Fruit fly (Drosophila melanogaster) whole organism, prepupa: Measurements from ENCODE around the gene Syt12.

ENCODE experiments used
- Blimp-1 ChIP-seq: fragments of 200-800 bp; sonication (Bioruptor generic); optimal IDR thresholded peaks from 3 replicates; lab custom pipeline; 2017; ENCODE audit warnings: missing biosample characterization, missing genetic modification characterization, mild to moderate bottlenecking, moderate library complexity, missing genetic modification reagents
- CG10631 ChIP-seq: fragments of 200-800 bp; sonication (Bioruptor generic); optimal IDR thresholded peaks from 2 replicates; lab custom pipeline; 2016; ENCODE audit warnings: missing biosample characterization, missing genetic modification characterization
- CG10669 ChIP-seq: fragments of 200-800 bp; sonication (Bioruptor generic); optimal IDR thresholded peaks from 3 replicates; lab custom pipeline; 2018; ENCODE audit warnings: missing biosample characterization, mild to moderate bottlenecking, missing genetic modification characterization, moderate library complexity
- CG11294 ChIP-seq: fragments of 200-800 bp; sonication (Bioruptor generic); IDR thresholded peaks from 2 replicates; pipeline ENCODE4 v1.3.6; 2022; ENCODE audit warnings: missing biosample characterization, missing genetic modification characterization
- CG16779 ChIP-seq: fragments of 200-800 bp; sonication (Bioruptor generic); optimal IDR thresholded peaks from 3 replicates; lab custom pipeline; 2017; ENCODE audit warnings: missing biosample characterization, mild to moderate bottlenecking, missing genetic modification characterization
- CG3032 ChIP-seq: fragments of 200-800 bp; optimal IDR thresholded peaks from 2 replicates; lab custom pipeline; 2019; ENCODE audit warnings: missing biosample characterization, mild to moderate bottlenecking, missing genetic modification characterization, moderate library complexity
- CG31627 ChIP-seq: fragments of 200-800 bp; sonication (Bioruptor generic); optimal IDR thresholded peaks from 3 replicates; lab custom pipeline; 2016; ENCODE audit warnings: missing biosample characterization, missing genetic modification characterization
- CG32006 ChIP-seq: fragments of 200-800 bp; sonication (Bioruptor generic); optimal IDR thresholded peaks from 3 replicates; lab custom pipeline; 2017; ENCODE audit warnings: missing biosample characterization, mild to moderate bottlenecking, missing genetic modification characterization
- CG34406 ChIP-seq: fragments of 200-800 bp; sonication (Bioruptor generic); optimal IDR thresholded peaks from 3 replicates; lab custom pipeline; 2016; ENCODE audit warnings: missing biosample characterization, missing genetic modification characterization
- CG6163 ChIP-seq: fragments of 200-800 bp; sonication (Bioruptor generic); IDR thresholded peaks from 3 replicates; pipeline ENCODE4 v1.3.6; 2022; ENCODE audit warnings: missing biosample characterization, missing genetic modification characterization
- CG6276 ChIP-seq: fragments of 200-800 bp; sonication (Bioruptor generic); optimal IDR thresholded peaks from 2 replicates; lab custom pipeline; 2017; ENCODE audit warnings: missing biosample characterization, mild to moderate bottlenecking, missing genetic modification characterization
- CG6808 ChIP-seq: fragments of 200-800 bp; sonication (Bioruptor generic); optimal IDR thresholded peaks from 3 replicates; lab custom pipeline; 2017; ENCODE audit warnings: missing biosample characterization, missing genetic modification characterization, mild to moderate bottlenecking, moderate library complexity, missing genetic modification reagents
- CG6854 ChIP-seq: fragments of 200-800 bp; sonication (Bioruptor generic); optimal IDR thresholded peaks from 2 replicates; lab custom pipeline; 2017; ENCODE audit warnings: missing biosample characterization, mild to moderate bottlenecking, missing genetic modification characterization
- CG8119 ChIP-seq: fragments of 200-800 bp; sonication (Bioruptor generic); IDR thresholded peaks from 3 replicates; pipeline ENCODE4 v1.3.6; 2022; ENCODE audit warnings: missing biosample characterization, missing genetic modification characterization
- CG8319 ChIP-seq: fragments of 200-800 bp; sonication (Bioruptor generic); optimal IDR thresholded peaks from 3 replicates; lab custom pipeline; 2016; ENCODE audit warnings: missing biosample characterization, missing genetic modification characterization
- CG8632 ChIP-seq: fragments of 200-800 bp; sonication (Bioruptor generic); optimal IDR thresholded peaks from 3 replicates; lab custom pipeline; 2016; ENCODE audit warnings: missing biosample characterization, missing genetic modification characterization
- Eip75B ChIP-seq: fragments of 200-800 bp; sonication (Bioruptor generic); optimal IDR thresholded peaks from 3 replicates; lab custom pipeline; 2016; ENCODE audit warnings: missing biosample characterization, missing genetic modification characterization
- Eip78C ChIP-seq: fragments of 200-800 bp; sonication (Bioruptor generic); peaks from one replicate; lab custom pipeline; 2016; ENCODE audit warnings: missing biosample characterization, missing genetic modification characterization
- Eip93F ChIP-seq: fragments of 200-800 bp; sonication (Bioruptor generic); optimal IDR thresholded peaks from 2 replicates; lab custom pipeline; 2016; ENCODE audit warnings: missing biosample characterization, mild to moderate bottlenecking, missing genetic modification characterization
- Ets21C ChIP-seq: fragments of 200-800 bp; sonication (Bioruptor generic); optimal IDR thresholded peaks from 3 replicates; lab custom pipeline; 2016; ENCODE audit warnings: missing biosample characterization, missing genetic modification characterization
- Ets96B ChIP-seq: fragments of 200-800 bp; optimal IDR thresholded peaks from 2 replicates; lab custom pipeline; 2019; ENCODE audit warnings: missing biosample characterization, mild to moderate bottlenecking, missing genetic modification characterization, moderate library complexity
- Hr38 ChIP-seq: sonication (Bioruptor generic); optimal IDR thresholded peaks from 2 replicates; lab custom pipeline; 2016; ENCODE audit warnings: missing biosample characterization, missing genetic modification characterization
- Hr39 ChIP-seq: fragments of 200-800 bp; sonication (Bioruptor generic); optimal IDR thresholded peaks from 2 replicates; lab custom pipeline; 2016; ENCODE audit warnings: missing biosample characterization, missing genetic modification characterization
- Hr4 ChIP-seq: fragments of 200-800 bp; sonication (Bioruptor generic); optimal IDR thresholded peaks from 3 replicates; lab custom pipeline; 2016; ENCODE audit warnings: missing biosample characterization, missing genetic modification characterization
- Lpt ChIP-seq: fragments of 200-800 bp; sonication (Bioruptor generic); optimal IDR thresholded peaks from 3 replicates; lab custom pipeline; 2016; ENCODE audit warnings: missing biosample characterization, missing genetic modification characterization
- Met ChIP-seq: fragments of 200-800 bp; sonication (Bioruptor generic); optimal IDR thresholded peaks from 3 replicates; lab custom pipeline; 2016; ENCODE audit warnings: missing biosample characterization, missing genetic modification characterization
- OdsH ChIP-seq: fragments of 200-800 bp; sonication (Bioruptor generic); optimal IDR thresholded peaks from 3 replicates; lab custom pipeline; 2016; ENCODE audit warnings: missing biosample characterization, missing genetic modification characterization
- Smox ChIP-seq: fragments of 200-800 bp; sonication (Bioruptor generic); optimal IDR thresholded peaks from 3 replicates; lab custom pipeline; 2016; ENCODE audit warnings: missing biosample characterization, missing genetic modification characterization
- Sox102F ChIP-seq: fragments of 200-800 bp; sonication (Bioruptor generic); optimal IDR thresholded peaks from 2 replicates; lab custom pipeline; 2016; ENCODE audit warnings: missing biosample characterization, mild to moderate bottlenecking, missing genetic modification characterization
- Sox15 ChIP-seq: fragments of 200-800 bp; sonication (Bioruptor generic); optimal IDR thresholded peaks from 3 replicates; lab custom pipeline; 2016; ENCODE audit warnings: missing biosample characterization, missing genetic modification characterization
- achi ChIP-seq: fragments of 200-800 bp; sonication (Bioruptor generic); optimal IDR thresholded peaks from 3 replicates; lab custom pipeline; 2016; ENCODE audit warnings: missing biosample characterization, missing genetic modification characterization
- acj6 ChIP-seq: fragments of 200-800 bp; sonication (Bioruptor generic); optimal IDR thresholded peaks from 3 replicates; lab custom pipeline; 2016; ENCODE audit warnings: missing biosample characterization, missing genetic modification characterization
- cyc ChIP-seq: fragments of 200-800 bp; sonication (Bioruptor generic); optimal IDR thresholded peaks from 3 replicates; lab custom pipeline; 2016; ENCODE audit warnings: missing biosample characterization, missing genetic modification characterization
- dac ChIP-seq: fragments of 200-800 bp; sonication (Bioruptor generic); optimal IDR thresholded peaks from 2 replicates; lab custom pipeline; 2017; ENCODE audit warnings: missing biosample characterization, mild to moderate bottlenecking, missing genetic modification characterization
- eg ChIP-seq: fragments of 200-800 bp; sonication (Bioruptor generic); IDR thresholded peaks from 3 replicates; pipeline ENCODE4 v1.3.6; 2022; ENCODE audit warnings: missing biosample characterization, missing genetic modification characterization
- esn ChIP-seq: fragments of 200-800 bp; sonication (Bioruptor generic); optimal IDR thresholded peaks from 2 replicates; lab custom pipeline; 2016; ENCODE audit warnings: missing biosample characterization, mild to moderate bottlenecking, missing genetic modification characterization, moderate library complexity
- fd59A ChIP-seq: fragments of 200-800 bp; sonication (Bioruptor generic); optimal IDR thresholded peaks from 2 replicates; lab custom pipeline; 2017; ENCODE audit warnings: missing biosample characterization, mild to moderate bottlenecking, missing genetic modification characterization, missing genetic modification reagents
- fd85E ChIP-seq: fragments of 200-800 bp; sonication (Bioruptor generic); optimal IDR thresholded peaks from 3 replicates; lab custom pipeline; 2016; ENCODE audit warnings: missing biosample characterization, missing genetic modification characterization
- fkh ChIP-seq: fragments of 200-800 bp; sonication (Bioruptor generic); optimal IDR thresholded peaks from 3 replicates; lab custom pipeline; 2017; ENCODE audit warnings: missing biosample characterization, mild to moderate bottlenecking, missing genetic modification characterization, moderate library complexity
- net ChIP-seq: fragments of 200-800 bp; sonication (Bioruptor generic); optimal IDR thresholded peaks from 3 replicates; lab custom pipeline; 2016; ENCODE audit warnings: missing biosample characterization, missing genetic modification characterization
- pdm3 ChIP-seq: fragments of 200-800 bp; sonication (Bioruptor generic); optimal IDR thresholded peaks from 3 replicates; lab custom pipeline; 2016; ENCODE audit warnings: missing biosample characterization, missing genetic modification characterization
- salr ChIP-seq, 2 experiments: fragments of 200-800 bp; sonication (Bioruptor generic); optimal IDR thresholded peaks; 3 replicates each; lab custom pipeline; 2016 to 2018; ENCODE audit warnings: missing biosample characterization in 2 of 2, missing genetic modification characterization in 2 of 2, mild to moderate bottlenecking in 1 of 2
- ss ChIP-seq, 2 experiments: fragments of 200-800 bp; sonication (Bioruptor generic); optimal IDR thresholded peaks; 2 replicates in 1 of 2; 3 replicates in 1 of 2; lab custom pipeline; 2017 to 2018; ENCODE audit warnings: mild to moderate bottlenecking in 2 of 2, missing biosample characterization in 2 of 2, missing genetic modification characterization in 2 of 2, moderate library complexity in 1 of 2
- svp ChIP-seq: fragments of 200-800 bp; sonication (Bioruptor generic); peaks from one replicate; lab custom pipeline; 2016; ENCODE audit warnings: missing biosample characterization, missing genetic modification characterization
- topi ChIP-seq: fragments of 200-800 bp; sonication (Bioruptor generic); optimal IDR thresholded peaks from 3 replicates; lab custom pipeline; 2016; ENCODE audit warnings: missing biosample characterization, missing genetic modification characterization
- vri ChIP-seq: fragments of 200-800 bp; sonication (Bioruptor generic); optimal IDR thresholded peaks from 3 replicates; lab custom pipeline; 2016; ENCODE audit warnings: missing biosample characterization, mild to moderate bottlenecking, missing genetic modification characterization

The Syt12 gene

DNA sequence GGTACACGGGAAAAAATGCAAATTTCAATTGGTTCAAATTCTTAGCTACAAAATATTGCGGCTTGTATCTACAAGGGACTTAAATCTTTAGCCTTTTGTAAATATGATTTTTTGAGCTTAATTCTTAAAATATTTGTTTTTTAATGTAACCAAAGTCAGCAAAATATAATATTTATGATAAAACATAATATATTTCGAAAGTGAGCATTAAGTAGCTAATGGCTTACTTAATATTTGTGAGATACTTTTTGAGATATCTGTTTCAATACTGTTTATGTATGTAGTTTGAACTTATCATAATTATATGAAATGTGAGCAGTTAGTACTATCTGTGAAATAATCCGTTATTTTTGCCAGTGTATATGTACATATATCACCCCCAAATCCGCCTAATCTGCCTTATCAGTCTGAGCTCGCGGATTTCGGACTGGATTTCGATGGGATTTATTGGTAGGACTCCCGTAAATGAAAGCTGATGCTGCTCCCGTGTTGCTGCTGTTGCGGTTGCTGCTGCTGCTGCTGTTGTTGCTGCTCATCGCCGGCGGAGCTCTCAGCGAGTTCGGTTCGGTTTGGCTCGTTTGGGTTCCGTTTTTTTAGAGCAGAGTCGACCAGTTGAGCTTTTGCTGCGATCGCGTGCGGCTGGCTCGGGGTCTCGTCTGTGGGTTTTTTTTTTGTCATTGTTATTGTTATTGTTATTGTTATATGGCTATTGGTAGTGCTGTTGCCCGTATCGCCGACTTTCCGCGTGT is 38.2 kb upstream of the Syt12 start:
- TF ChIP-seq CG34406 (GFP tag; lab: Kevin White, UChicago) (peak; percentile 14), Eip93F (GFP tag; lab: Kevin White, UChicago) (no peak), Hr4 (peak; percentile 11), svp (GFP tag; lab: Kevin White, UChicago) (peak; percentile 58), eg (GFP tag; lab: Robert Waterston, UW) (peak; percentile 18; the same call in 1 of the 3 replicates), Eip75B (GFP tag; lab: Kevin White, UChicago) (no peak), salr (GFP tag; optimal IDR thresholded peaks at IDR 0.05; lab: Kevin White, UChicago) (no peak), CG10669 (GFP tag; lab: Kevin White, UChicago) (no peak), Eip78C (GFP tag; lab: Kevin White, UChicago) (peak; percentile 82), CG11294 (no peak), CG6163 (GFP tag; lab: Robert Waterston, UW) (0 out of 3 replicates have a peak, but pooled peaks have one; percentile 28), OdsH (GFP tag; lab: Kevin White, UChicago) (peak; percentile 16), Ets96B (tag; lab: Kevin White, UChicago) (no peak), Sox102F (GFP tag; lab: Kevin White, UChicago) (no peak), Hr38 (GFP tag; lab: Kevin White, UChicago) (no peak), ss (GFP tag; optimal IDR thresholded peaks at IDR 0.05; lab: Kevin White, UChicago) (no peak), CG31627 (no peak), Smox (GFP tag; lab: Kevin White, UChicago) (peak; percentile 9), CG8319 (GFP tag; lab: Kevin White, UChicago) (no peak), Blimp-1 (no peak), Lpt (GFP tag; lab: Kevin White, UChicago) (no peak), CG32006 (GFP tag; lab: Kevin White, UChicago) (peak; percentile 53), CG6808 (GFP tag; lab: Kevin White, UChicago) (no peak), esn (peak; percentile 24), CG6276 (GFP tag; lab: Kevin White, UChicago) (no peak), CG10631 (peak; percentile 2), dac (no peak), Met (GFP tag; lab: Kevin White, UChicago) (peak; percentile 0), Ets21C (GFP tag; lab: Kevin White, UChicago) (no peak), achi (GFP tag; lab: Kevin White, UChicago) (peak; percentile 1), pdm3 (GFP tag; lab: Kevin White, UChicago) (no peak), CG8632 (GFP tag; lab: Kevin White, UChicago) (peak; percentile 17), fd85E (no peak)

DNA sequence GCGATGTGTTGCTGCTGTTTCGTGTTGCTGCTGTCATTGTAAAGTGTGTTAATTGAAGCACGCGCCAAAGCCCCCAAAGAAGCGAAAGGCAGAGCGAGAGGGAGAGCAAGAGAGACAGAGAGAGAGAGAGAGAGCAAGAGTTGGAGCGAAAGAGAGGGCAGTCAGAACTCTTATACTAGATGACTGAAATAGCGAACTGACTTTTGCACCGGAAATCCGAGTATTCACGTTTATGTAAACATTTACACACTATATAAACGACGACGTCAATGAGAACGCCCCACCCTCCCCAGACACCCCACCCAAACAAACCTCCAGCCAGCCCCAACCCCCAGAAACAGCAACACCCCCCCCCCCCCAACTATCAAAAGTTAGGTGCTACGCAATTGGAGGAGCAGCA is 36.6 kb upstream of the Syt12 start:
- TF ChIP-seq fkh (peak; percentile 87), CG6163 (GFP tag; lab: Robert Waterston, UW) (no peak)

DNA sequence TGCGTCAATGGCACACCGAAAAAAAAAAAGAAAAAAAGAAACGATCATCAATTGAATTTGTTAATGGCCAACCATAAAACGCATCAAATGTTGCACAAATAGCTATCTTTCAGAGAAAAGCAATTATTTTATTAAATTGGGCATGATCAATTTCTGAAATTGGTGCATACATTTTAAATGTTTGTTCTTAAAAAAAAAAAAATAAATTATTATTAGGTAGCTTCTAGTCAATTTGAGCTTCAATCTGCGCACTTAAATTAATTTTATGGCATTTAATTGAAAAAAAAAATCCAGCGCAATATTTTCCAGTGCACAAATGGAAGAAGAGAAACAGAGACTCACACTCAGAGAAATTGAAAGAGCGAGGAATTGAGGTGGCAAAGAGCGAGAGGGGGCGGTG is 35.9 kb upstream of the Syt12 start:
- TF ChIP-seq Ets96B (tag; lab: Kevin White, UChicago), result no peak
- TF ChIP-seq fd85E, result no peak
- peak in 1 of 2 experiments; percentile 48 for TF ChIP-seq salr (GFP tag; optimal IDR thresholded peaks at IDR 0.05; lab: Kevin White, UChicago)
- peak; percentile 79 for TF ChIP-seq Met (GFP tag; lab: Kevin White, UChicago)
- peak; percentile 43 for TF ChIP-seq Eip75B (GFP tag; lab: Kevin White, UChicago)
- peak; percentile 54 for TF ChIP-seq eg (GFP tag; lab: Robert Waterston, UW)
- TF ChIP-seq CG6854, result no peak
- peak; percentile 75 for TF ChIP-seq pdm3 (GFP tag; lab: Kevin White, UChicago)
- peak; percentile 54 for TF ChIP-seq Sox15 (GFP tag; lab: Kevin White, UChicago)
- TF ChIP-seq CG3032 (tag; lab: Kevin White, UChicago), result no peak
- peak; percentile 81 for TF ChIP-seq Hr39 (GFP tag; lab: Kevin White, UChicago)
- no peak for TF ChIP-seq fd59A (GFP tag; lab: Kevin White, UChicago)
- peak; percentile 60 for TF ChIP-seq achi (GFP tag; lab: Kevin White, UChicago)
- peak; percentile 81 for TF ChIP-seq svp (GFP tag; lab: Kevin White, UChicago)
- TF ChIP-seq Hr38 (GFP tag; lab: Kevin White, UChicago), result no peak
- no peak for TF ChIP-seq fkh
- TF ChIP-seq ss (GFP tag; optimal IDR thresholded peaks at IDR 0.05; lab: Kevin White, UChicago), result no peak
- TF ChIP-seq CG34406 (GFP tag; lab: Kevin White, UChicago), result peak; percentile 72
- peak; percentile 60; the same call in 2 of the 3 replicates for TF ChIP-seq CG8119 (GFP tag; lab: Robert Waterston, UW)
- peak; percentile 65 for TF ChIP-seq Hr4
- TF ChIP-seq acj6 (GFP tag; lab: Kevin White, UChicago), result peak; percentile 42
- peak; percentile 66 for TF ChIP-seq vri (GFP tag; lab: Kevin White, UChicago)
- peak; percentile 54 for TF ChIP-seq net (GFP tag; lab: Kevin White, UChicago)
- TF ChIP-seq dac, result no peak
- peak; percentile 76 for TF ChIP-seq cyc (GFP tag; lab: Kevin White, UChicago)
- no peak for TF ChIP-seq CG16779 (tag; lab: Kevin White, UChicago)
- TF ChIP-seq topi (GFP tag; lab: Kevin White, UChicago), result peak; percentile 83
